Worm (Caenorhabditis elegans) whole organism, L4 larva: ENCODE results near the gene F41C6.4.

Source experiments
- egl-27 ChIP-seq: sonication (generic microtip); optimal IDR thresholded peaks from 3 replicates; lab custom pipeline; 2017; ENCODE audit warnings: missing biosample characterization, missing genetic modification reagents, missing genetic modification characterization
- lin-15B ChIP-seq: fragments of 150-350 bp; sonication (generic microtip); optimal IDR thresholded peaks from 3 replicates; lab custom pipeline; 2014; ENCODE audit warnings: missing biosample characterization, missing genetic modification characterization

DNA sequence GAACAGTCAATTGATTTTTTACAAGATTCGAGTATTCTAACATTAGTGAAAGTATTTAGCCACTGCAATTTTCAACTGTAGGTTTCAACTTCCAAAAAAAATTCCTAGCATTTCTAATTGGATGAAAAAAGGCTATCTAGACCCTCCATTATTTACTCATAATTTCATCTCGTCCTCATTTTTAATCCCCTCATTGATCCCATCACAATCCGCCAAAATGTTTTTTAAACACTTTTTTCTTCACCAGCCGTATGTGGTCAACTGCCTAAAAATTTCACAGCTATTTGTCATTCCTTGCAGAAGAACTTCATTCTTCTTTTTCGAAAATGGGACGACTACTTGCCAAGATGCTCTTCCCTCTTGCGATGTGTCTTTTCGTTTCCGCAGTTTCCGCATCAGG, 21.3 kb downstream of the F41C6.4 start, which contains the start of gene rig-3:
- TF ChIP-seq lin-15B (tag; lab: Kevin White, UChicago) (no peak), egl-27 (tag; lab: Kevin White, UChicago) (no peak)
